Fruit fly (Drosophila melanogaster) Kc167 (cell line): ENCODE data around the gene CG42450.

Experiments
- insv ChIP-seq: fragments of >200 bp; optimal IDR thresholded peaks from 3 replicates; lab custom pipeline; 2018; ENCODE audit warnings: missing external identifiers
- ttk ChIP-seq: sonication (Bioruptor generic); optimal IDR thresholded peaks from 2 replicates; lab custom pipeline; 2017; ENCODE audit warnings: missing external identifiers

DNA sequence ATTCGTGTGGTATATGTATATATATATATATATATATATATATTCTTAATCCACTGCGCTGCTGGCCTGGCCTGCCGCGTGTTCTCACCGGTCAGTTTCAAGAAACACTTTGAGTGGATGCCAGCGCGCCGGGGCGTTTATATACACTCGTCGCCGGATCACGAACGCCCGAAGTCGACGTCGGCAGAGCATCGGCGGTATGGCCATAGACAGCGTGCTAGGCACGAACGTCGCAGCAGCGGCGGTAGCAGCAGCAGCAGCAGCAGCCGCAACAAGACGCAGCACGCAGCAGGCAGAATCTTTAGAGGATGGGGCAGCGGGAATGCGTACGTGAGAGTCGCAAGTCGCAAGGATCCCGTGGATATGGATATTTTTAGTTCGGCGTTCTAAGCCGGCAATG, 15.5 kb upstream of the CG42450 start, which contains the start of gene bnb:
- TF ChIP-seq ttk (no peak), insv (lab: Kevin White, UChicago) (no peak)
